Fruit fly (Drosophila melanogaster): Measurements from ENCODE around the gene CG33061.

Gene CG33061

dm6 chr3L:16309972-16310371, 19.6 kb upstream of the CG33061 start (continued):
- TF ChIP-seq lz (GFP tag; optimal IDR thresholded peaks at IDR 0.05) (peak; percentile 52), CG8319 (GFP tag; optimal IDR thresholded peaks at IDR 0.05) (no peak), OdsH (GFP tag; optimal IDR thresholded peaks at IDR 0.05) (peak; percentile 51), Smox (GFP tag; optimal IDR thresholded peaks at IDR 0.05) (no peak), dsx (GFP tag; optimal IDR thresholded peaks at IDR 0.05; ENCODE audit: poor library complexity, severe bottlenecking) (no peak), CG34406 (GFP tag; optimal IDR thresholded peaks at IDR 0.05) (no peak), CG3919 (GFP tag; optimal IDR thresholded peaks at IDR 0.05) (peak; percentile 52), topi (GFP tag; optimal IDR thresholded peaks at IDR 0.05) (no peak), Hr39 (GFP tag; optimal IDR thresholded peaks at IDR 0.05) (peak; percentile 10), Gug (GFP tag; IDR thresholded peaks at IDR 0.05) (no peak), CG11902 (GFP tag; optimal IDR thresholded peaks at IDR 0.05) (no peak), Hr4 (GFP tag; optimal IDR thresholded peaks at IDR 0.05) (peak; percentile 77), Hr38 (GFP tag; optimal IDR thresholded peaks at IDR 0.05) (no peak), achi (GFP tag; optimal IDR thresholded peaks at IDR 0.05) (peak; percentile 34), CG15336 (GFP tag; IDR thresholded peaks at IDR 0.05) (peak; percentile 82), fkh (GFP tag; optimal IDR thresholded peaks at IDR 0.05) (no peak), CG11294 (GFP tag; IDR thresholded peaks at IDR 0.05) (peak; percentile 52), CG4318 (GFP tag; optimal IDR thresholded peaks at IDR 0.05) (peak; percentile 47), CG6792 (GFP tag; optimal IDR thresholded peaks at IDR 0.05) (peak; percentile 50), Eip78C (GFP tag) (peak; percentile 74), net (GFP tag; optimal IDR thresholded peaks at IDR 0.05) (peak; percentile 29), esn (GFP tag; optimal IDR thresholded peaks at IDR 0.05) (no peak), CG10669 (GFP tag; optimal IDR thresholded peaks at IDR 0.05) (no peak), CG6808 (GFP tag; optimal IDR thresholded peaks at IDR 0.05) (no peak), Sox102F (GFP tag; optimal IDR thresholded peaks at IDR 0.05) (no peak), fd85E (GFP tag; optimal IDR thresholded peaks at IDR 0.05) (no peak), svp (GFP tag) (no peak), Sox14 (GFP tag; optimal IDR thresholded peaks at IDR 0.05) (peak; percentile 38), pdm3 (GFP tag; optimal IDR thresholded peaks at IDR 0.05) (peak; percentile 36), CG6854 (GFP tag; optimal IDR thresholded peaks at IDR 0.05) (no peak), salr (GFP tag; optimal IDR thresholded peaks at IDR 0.05) (peak in 1 of 2 experiments; percentile 44)

- TF ChIP-seq CG8319 (GFP tag; optimal IDR thresholded peaks at IDR 0.05) (no peak), svp (GFP tag) (peak; percentile 12), Ets21C (GFP tag; optimal IDR thresholded peaks at IDR 0.05) (no peak), CG6163 (GFP tag; IDR thresholded peaks at IDR 0.05) (no peak), achi (GFP tag; optimal IDR thresholded peaks at IDR 0.05) (peak; percentile 8)
Observed at dm6 chr3L:16313985-16314384, 15.6 kb upstream of the CG33061 start, which contains the start of gene CG13062. Gene CG13062, plus strand, starts transcription at chr3L:16314285.

- TF ChIP-seq Blimp-1 (GFP tag; optimal IDR thresholded peaks at IDR 0.05), result no peak
Observed at dm6 chr3L:16317724-16318123, 11.9 kb upstream of the CG33061 start, which contains the start of gene Nplp3. Gene Nplp3, plus strand, starts transcription at chr3L:16318024.

dm6 chr3L:16319399-16319906, 10.1 kb upstream of the CG33061 start, which contains the start of the genes CG13041 and CG13060:
Gene CG13041, minus strand, starts transcription at chr3L:16319526.
Gene CG13060, plus strand, starts transcription at chr3L:16319856.
- TF ChIP-seq CG6163 (GFP tag; IDR thresholded peaks at IDR 0.05) (no peak), CG6808 (GFP tag; optimal IDR thresholded peaks at IDR 0.05) (no peak), CG8319 (GFP tag; optimal IDR thresholded peaks at IDR 0.05) (no peak), fd85E (GFP tag; optimal IDR thresholded peaks at IDR 0.05) (no peak), Hr4 (GFP tag; optimal IDR thresholded peaks at IDR 0.05) (no peak), cyc (GFP tag; optimal IDR thresholded peaks at IDR 0.05) (no peak), ss (GFP tag; optimal IDR thresholded peaks at IDR 0.05) (no peak), CG4318 (GFP tag; optimal IDR thresholded peaks at IDR 0.05) (no peak), Ets96B (tag; optimal IDR thresholded peaks at IDR 0.05) (no peak), Met (GFP tag; optimal IDR thresholded peaks at IDR 0.05) (no peak), fd59A (GFP tag; optimal IDR thresholded peaks at IDR 0.05) (no peak), CG34406 (GFP tag; optimal IDR thresholded peaks at IDR 0.05) (no peak), Sox15 (GFP tag; optimal IDR thresholded peaks at IDR 0.05) (no peak), Lpt (GFP tag; optimal IDR thresholded peaks at IDR 0.05) (no peak), Eip78C (GFP tag) (no peak), Hr38 (GFP tag; optimal IDR thresholded peaks at IDR 0.05) (no peak), lz (GFP tag; optimal IDR thresholded peaks at IDR 0.05) (no peak), CG3032 (tag; optimal IDR thresholded peaks at IDR 0.05) (no peak), CG6792 (GFP tag; optimal IDR thresholded peaks at IDR 0.05) (no peak), CG10631 (GFP tag; optimal IDR thresholded peaks at IDR 0.05) (no peak)
